Fruit fly (Drosophila melanogaster) whole organism, embryonic: ENCODE results near the gene CG33110.

ENCODE experiments used
- BEAF-32 ChIP-seq: fragments of 200-800 bp; sonication (Bioruptor generic); optimal IDR thresholded peaks from 3 replicates; lab custom pipeline; 2017; ENCODE audit warnings: missing biosample characterization, missing genetic modification characterization, mild to moderate bottlenecking, moderate library complexity, missing genetic modification reagents
- CG11398 ChIP-seq: fragments of 200-800 bp; sonication (Bioruptor generic); optimal IDR thresholded peaks from 2 replicates; lab custom pipeline; 2016; ENCODE audit warnings: missing biosample characterization, missing genetic modification characterization
- CG11504 ChIP-seq: fragments of 200-800 bp; sonication (Bioruptor generic); optimal IDR thresholded peaks from 3 replicates; lab custom pipeline; 2019; ENCODE audit warnings: missing biosample characterization, mild to moderate bottlenecking, missing genetic modification characterization, moderate library complexity
- CG13296 ChIP-seq: fragments of 200-800 bp; sonication (Bioruptor generic); optimal IDR thresholded peaks from 3 replicates; lab custom pipeline; 2018; ENCODE audit warnings: missing biosample characterization, mild to moderate bottlenecking, missing genetic modification characterization
- CG13424 ChIP-seq: fragments of 200-800 bp; sonication (Bioruptor generic); optimal IDR thresholded peaks from 2 replicates; lab custom pipeline; 2019; ENCODE audit warnings: missing biosample characterization, mild to moderate bottlenecking, missing genetic modification characterization, moderate library complexity
- CG14441 ChIP-seq: fragments of 200-800 bp; sonication (Bioruptor generic); IDR thresholded peaks from 2 replicates; pipeline ENCODE4 v1.3.6; 2022; ENCODE audit warnings: missing biosample characterization, missing genetic modification characterization
- CG14860 ChIP-seq: fragments of 200-800 bp; sonication (Bioruptor generic); IDR thresholded peaks from 3 replicates; pipeline ENCODE4 v1.3.6; 2022; ENCODE audit warnings: missing biosample characterization, missing genetic modification characterization; ENCODE audit not compliant: partially characterized antibody
- CG1603 ChIP-seq: fragments of 200-800 bp; sonication (Bioruptor generic); optimal IDR thresholded peaks from 2 replicates; lab custom pipeline; 2019; ENCODE audit warnings: missing biosample characterization, mild to moderate bottlenecking, missing genetic modification characterization, moderate library complexity
- CG1647 ChIP-seq: fragments of 200-800 bp; sonication (Bioruptor generic); optimal IDR thresholded peaks from 3 replicates; lab custom pipeline; 2016; ENCODE audit warnings: missing biosample characterization, missing genetic modification characterization
- CG16863 ChIP-seq: fragments of 200-800 bp; sonication (Bioruptor generic); optimal IDR thresholded peaks from 3 replicates; lab custom pipeline; 2016; ENCODE audit warnings: missing biosample characterization, missing genetic modification characterization
- CG17612 ChIP-seq: fragments of 200-800 bp; sonication (Bioruptor generic); IDR thresholded peaks from 2 replicates; pipeline ENCODE4 v1.3.6; 2022; ENCODE audit warnings: missing biosample characterization, missing genetic modification characterization
- CG17829 ChIP-seq: fragments of 200-800 bp; optimal IDR thresholded peaks from 2 replicates; lab custom pipeline; 2019; ENCODE audit warnings: missing biosample characterization, mild to moderate bottlenecking, missing genetic modification characterization, moderate library complexity
- CG18011 ChIP-seq: fragments of 200-800 bp; sonication (Bioruptor generic); optimal IDR thresholded peaks from 2 replicates; lab custom pipeline; 2017; ENCODE audit warnings: missing biosample characterization, missing genetic modification characterization, mild to moderate bottlenecking, moderate library complexity, missing genotype
- CG18262 ChIP-seq: fragments of 200-800 bp; optimal IDR thresholded peaks from 3 replicates; lab custom pipeline; 2019; ENCODE audit warnings: missing biosample characterization, mild to moderate bottlenecking, missing genetic modification characterization, moderate library complexity
- CG1832 ChIP-seq: fragments of 200-800 bp; sonication (Bioruptor generic); optimal IDR thresholded peaks from 2 replicates; lab custom pipeline; 2017; ENCODE audit warnings: missing biosample characterization, mild to moderate bottlenecking, missing genetic modification characterization, inconsistent platforms
- CG2875 ChIP-seq: fragments of 200-800 bp; sonication (Bioruptor generic); optimal IDR thresholded peaks from 2 replicates; lab custom pipeline; 2017; ENCODE audit warnings: missing biosample characterization, mild to moderate bottlenecking, missing genetic modification characterization, missing genetic modification reagents
- CG2889 ChIP-seq: fragments of 200-800 bp; sonication (Bioruptor generic); IDR thresholded peaks from 3 replicates; pipeline ENCODE4 v1.3.6; 2022; ENCODE audit warnings: missing biosample characterization, missing genetic modification characterization
- CG3065 ChIP-seq: fragments of 200-800 bp; sonication (Bioruptor generic); optimal IDR thresholded peaks from 2 replicates; lab custom pipeline; 2016; ENCODE audit warnings: missing biosample characterization, missing genetic modification characterization
- CG31388 ChIP-seq: fragments of 200-800 bp; sonication (Bioruptor generic); optimal IDR thresholded peaks from 2 replicates; lab custom pipeline; 2016; ENCODE audit warnings: missing biosample characterization, missing genetic modification characterization
- CG4424 ChIP-seq: fragments of 200-800 bp; sonication (Bioruptor generic); optimal IDR thresholded peaks from 3 replicates; lab custom pipeline; 2016; ENCODE audit warnings: missing biosample characterization, missing genetic modification characterization
- CG6791 ChIP-seq: fragments of 200-800 bp; sonication (Bioruptor generic); IDR thresholded peaks from 3 replicates; pipeline ENCODE4 v1.3.6; 2022; ENCODE audit warnings: missing biosample characterization, missing genetic modification characterization; ENCODE audit not compliant: partially characterized antibody
- CG8388 ChIP-seq: fragments of 200-800 bp; sonication (Bioruptor generic); optimal IDR thresholded peaks from 2 replicates; lab custom pipeline; 2019; ENCODE audit warnings: missing biosample characterization, mild to moderate bottlenecking, missing genetic modification characterization, moderate library complexity
- CG9727 ChIP-seq: fragments of 200-800 bp; sonication (Bioruptor generic); optimal IDR thresholded peaks from 3 replicates; lab custom pipeline; 2017; ENCODE audit warnings: missing biosample characterization, mild to moderate bottlenecking, missing genetic modification characterization
- CG9797 ChIP-seq: fragments of 200-800 bp; sonication (Bioruptor generic); optimal IDR thresholded peaks from 3 replicates; lab custom pipeline; 2018; ENCODE audit warnings: missing biosample characterization, mild to moderate bottlenecking, missing genetic modification characterization
- CG9876 ChIP-seq: fragments of 200-800 bp; sonication (Bioruptor generic); optimal IDR thresholded peaks from 2 replicates; lab custom pipeline; 2016; ENCODE audit warnings: missing biosample characterization, missing genetic modification characterization
- Ets97D ChIP-seq: fragments of 200-800 bp; sonication (Bioruptor generic); optimal IDR thresholded peaks from 3 replicates; lab custom pipeline; 2016; ENCODE audit warnings: missing biosample characterization, missing genetic modification characterization
- GATAe ChIP-seq: fragments of 200-800 bp; sonication (Bioruptor generic); conservative IDR thresholded peaks from 2 replicates; pipeline ENCODE4 v1.3.6; 2022; ENCODE audit warnings: missing biosample characterization, missing genetic modification characterization
- Hr51 ChIP-seq, 2 experiments: fragments of 200-800 bp; sonication (Bioruptor generic); optimal IDR thresholded peaks; 2 replicates in 1 of 2; 3 replicates in 1 of 2; lab custom pipeline; 2016 to 2018; ENCODE audit warnings: missing biosample characterization in 2 of 2, missing genetic modification characterization in 2 of 2, mild to moderate bottlenecking in 1 of 2, moderate library complexity in 1 of 2
- Lpt ChIP-seq: fragments of >200 bp; optimal IDR thresholded peaks from 2 replicates; lab custom pipeline; 2018; ENCODE audit warnings: missing biosample characterization, missing genetic modification characterization
- NC2β ChIP-seq: fragments of 200-800 bp; sonication (Bioruptor generic); optimal IDR thresholded peaks from 2 replicates; lab custom pipeline; 2016; ENCODE audit warnings: missing biosample characterization, missing genetic modification characterization
- Nf-YC ChIP-seq: fragments of 200-800 bp; optimal IDR thresholded peaks from 3 replicates; lab custom pipeline; 2019; ENCODE audit warnings: missing biosample characterization, mild to moderate bottlenecking, missing genetic modification characterization, moderate library complexity
- Scr ChIP-seq: fragments of 200-800 bp; sonication (Bioruptor generic); IDR thresholded peaks from 2 replicates; pipeline ENCODE4 v1.3.6; 2022; ENCODE audit warnings: missing biosample characterization, missing genetic modification characterization; ENCODE audit not compliant: partially characterized antibody
- Six4 ChIP-seq: fragments of 200-800 bp; sonication (Bioruptor generic); optimal IDR thresholded peaks from 2 replicates; lab custom pipeline; 2016; ENCODE audit warnings: missing biosample characterization, missing genetic modification characterization
- TFAM ChIP-seq: fragments of 200-800 bp; sonication (Bioruptor generic); optimal IDR thresholded peaks from 2 replicates; lab custom pipeline; 2017; ENCODE audit warnings: missing biosample characterization, missing genetic modification characterization, inconsistent platforms
- aop ChIP-seq: fragments of 200-800 bp; sonication (Bioruptor generic); IDR thresholded peaks from 2 replicates; pipeline ENCODE4 v1.3.6; 2022; ENCODE audit warnings: missing biosample characterization, missing genetic modification characterization
- bowl ChIP-seq: fragments of 200-800 bp; sonication (Bioruptor generic); IDR thresholded peaks from 2 replicates; pipeline ENCODE4 v1.3.6; 2022; ENCODE audit warnings: missing biosample characterization, missing genetic modification characterization
- corto ChIP-seq: fragments of 200-800 bp; sonication (Bioruptor generic); optimal IDR thresholded peaks from 2 replicates; lab custom pipeline; 2016; ENCODE audit warnings: missing biosample characterization, mild to moderate bottlenecking, missing genetic modification characterization, moderate library complexity
- en ChIP-seq: fragments of 200-800 bp; sonication (Bioruptor generic); optimal IDR thresholded peaks from 2 replicates; lab custom pipeline; 2016; ENCODE audit warnings: missing biosample characterization, missing genetic modification characterization
- ftz-f1 ChIP-seq: fragments of 200-800 bp; sonication (Bioruptor generic); optimal IDR thresholded peaks from 2 replicates; lab custom pipeline; 2016; ENCODE audit warnings: missing biosample characterization, missing genetic modification characterization
- kay ChIP-seq: fragments of 200-800 bp; sonication (Bioruptor generic); optimal IDR thresholded peaks from 2 replicates; lab custom pipeline; 2016; ENCODE audit warnings: missing biosample characterization, missing genetic modification characterization
- knrl ChIP-seq: fragments of 200-800 bp; sonication (Bioruptor generic); IDR thresholded peaks from 3 replicates; pipeline ENCODE4 v1.3.6; 2022; ENCODE audit warnings: missing biosample characterization, missing genetic modification characterization; ENCODE audit not compliant: partially characterized antibody
- lmd ChIP-seq: fragments of 200-800 bp; sonication (Bioruptor generic); IDR thresholded peaks from 2 replicates; pipeline ENCODE4 v1.3.6; 2022; ENCODE audit warnings: missing biosample characterization, missing genetic modification characterization
- maf-S ChIP-seq: fragments of 200-800 bp; sonication (Bioruptor generic); optimal IDR thresholded peaks from 2 replicates; lab custom pipeline; 2016; ENCODE audit warnings: missing biosample characterization, missing genetic modification characterization
- run ChIP-seq: fragments of 200-800 bp; sonication (Bioruptor generic); optimal IDR thresholded peaks from 3 replicates; lab custom pipeline; 2018; ENCODE audit warnings: missing biosample characterization, mild to moderate bottlenecking, missing genetic modification characterization
- sisA ChIP-seq: fragments of 200-800 bp; sonication (Bioruptor generic); IDR thresholded peaks from 2 replicates; pipeline ENCODE4 v1.3.6; 2022; ENCODE audit warnings: missing biosample characterization, missing genetic modification characterization
- sna ChIP-seq: fragments of 200-800 bp; sonication (Bioruptor generic); IDR thresholded peaks from 2 replicates; pipeline ENCODE4 v1.3.6; 2022; ENCODE audit warnings: missing biosample characterization, missing genetic modification characterization; ENCODE audit not compliant: partially characterized antibody
- sob ChIP-seq: fragments of 200-800 bp; sonication (Bioruptor generic); IDR thresholded peaks from 2 replicates; pipeline ENCODE4 v1.3.6; 2022; ENCODE audit warnings: missing biosample characterization, missing genetic modification characterization
- ssp ChIP-seq: fragments of 200-800 bp; sonication (Bioruptor generic); IDR thresholded peaks from 2 replicates; pipeline ENCODE4 v1.3.6; 2022; ENCODE audit warnings: missing biosample characterization, missing genetic modification characterization
- stc ChIP-seq: fragments of 200-800 bp; sonication (Bioruptor generic); IDR thresholded peaks from 2 replicates; pipeline ENCODE4 v1.3.6; 2022; ENCODE audit warnings: missing biosample characterization, missing genetic modification characterization
- tgo ChIP-seq: fragments of 200-800 bp; sonication (Bioruptor generic); IDR thresholded peaks from 3 replicates; pipeline ENCODE4 v1.3.6; 2022; ENCODE audit warnings: missing biosample characterization, missing genetic modification characterization
- tin ChIP-seq: fragments of 200-800 bp; sonication (Bioruptor generic); optimal IDR thresholded peaks from 3 replicates; lab custom pipeline; 2016; ENCODE audit warnings: missing biosample characterization, missing genetic modification characterization
- wor ChIP-seq: fragments of 200-800 bp; sonication (Bioruptor generic); IDR thresholded peaks from 2 replicates; pipeline ENCODE4 v1.3.6; 2022; ENCODE audit warnings: missing biosample characterization, missing genetic modification characterization

Gene CG33110

dm6 chr3R:22580546-22580945 lies 10.6 kb downstream of the CG33110 start, which contains the start of gene CSN6 (continued):
- peak; percentile 79 for TF ChIP-seq BEAF-32 (GFP tag; lab: Kevin White, UChicago)
- TF ChIP-seq ssp (GFP tag; lab: Robert Waterston, UW), result no peak
- TF ChIP-seq TFAM (GFP tag; lab: Kevin White, UChicago), result no peak
- TF ChIP-seq sna, result peak; percentile 79
- TF ChIP-seq GATAe (GFP tag; lab: Robert Waterston, UW), result peak; percentile 61
- no peak for TF ChIP-seq Six4
- TF ChIP-seq Scr (GFP tag; lab: Robert Waterston, UW), result peak; percentile 82
- no peak for TF ChIP-seq CG9727 (GFP tag; lab: Kevin White, UChicago)
- TF ChIP-seq CG9797 (GFP tag; lab: Kevin White, UChicago), result peak; percentile 93
- TF ChIP-seq CG11504, result no peak
- TF ChIP-seq CG18011 (GFP tag; lab: Kevin White, UChicago), result no peak
- no peak for TF ChIP-seq CG2889 (GFP tag; lab: Robert Waterston, UW)
- TF ChIP-seq CG18262, result no peak
- no peak for TF ChIP-seq CG17612 (GFP tag; lab: Robert Waterston, UW)
- TF ChIP-seq CG1603 (tag; lab: Kevin White, UChicago), result peak; percentile 71
- no peak for TF ChIP-seq CG4424
- TF ChIP-seq kay (GFP tag; lab: Kevin White, UChicago), result no peak
- no peak for TF ChIP-seq aop
- no peak for TF ChIP-seq maf-S (GFP tag; lab: Kevin White, UChicago)
- TF ChIP-seq CG9876 (GFP tag; lab: Kevin White, UChicago), result no peak
- TF ChIP-seq sisA, result no peak
- TF ChIP-seq Hr51 (GFP tag; optimal IDR thresholded peaks at IDR 0.05; lab: Kevin White, UChicago), result no peak
- TF ChIP-seq tgo (GFP tag; lab: Robert Waterston, UW), result no peak
- TF ChIP-seq CG6791, result peak; percentile 90
- TF ChIP-seq CG16863 (GFP tag; lab: Kevin White, UChicago), result no peak
- TF ChIP-seq CG13296 (GFP tag; lab: Kevin White, UChicago), result no peak
- TF ChIP-seq tin (GFP tag; lab: Kevin White, UChicago), result peak; percentile 1
- TF ChIP-seq Lpt (GFP tag; lab: Kevin White, UChicago), result no peak
- TF ChIP-seq CG14441, result no peak
- TF ChIP-seq NC2β (GFP tag; lab: Kevin White, UChicago), result no peak
- TF ChIP-seq lmd (GFP tag; lab: Robert Waterston, UW), result no peak
- no peak for TF ChIP-seq CG13424
- TF ChIP-seq Ets97D (GFP tag; lab: Kevin White, UChicago), result peak; percentile 60
- TF ChIP-seq corto (GFP tag; lab: Kevin White, UChicago), result no peak
- peak; percentile 46 for TF ChIP-seq CG17829 (tag; lab: Kevin White, UChicago)
- no peak for TF ChIP-seq CG8388 (GFP tag; lab: Kevin White, UChicago)
- TF ChIP-seq bowl, result no peak
- TF ChIP-seq en (GFP tag; lab: Kevin White, UChicago), result no peak
- TF ChIP-seq CG1832 (GFP tag; lab: Kevin White, UChicago), result no peak
- TF ChIP-seq CG31388 (GFP tag; lab: Kevin White, UChicago), result no peak
- TF ChIP-seq run (tag; lab: Kevin White, UChicago), result no peak
- peak; percentile 85 for TF ChIP-seq knrl
- no peak for TF ChIP-seq CG2875 (GFP tag; lab: Kevin White, UChicago)
- no peak for TF ChIP-seq CG11398 (GFP tag; lab: Kevin White, UChicago)
- peak; percentile 68 for TF ChIP-seq Nf-YC (tag; lab: Kevin White, UChicago)
- no peak for TF ChIP-seq stc (GFP tag; lab: Robert Waterston, UW)
- no peak for TF ChIP-seq CG1647 (GFP tag; lab: Kevin White, UChicago)
- peak; percentile 78 for TF ChIP-seq CG14860 (GFP tag; lab: Robert Waterston, UW)
- TF ChIP-seq wor (GFP tag; lab: Robert Waterston, UW), result no peak
- TF ChIP-seq ftz-f1, result peak; percentile 42
- 0 out of 2 replicates have a peak, but pooled peaks have one; percentile 24 for TF ChIP-seq sob (GFP tag; lab: Robert Waterston, UW)
- no peak for TF ChIP-seq CG3065 (GFP tag; lab: Kevin White, UChicago)
